Worm (Caenorhabditis elegans) whole organism, L2 larva: ENCODE results near the gene ugt-55.

Experiments used
- F13H6.1 ChIP-seq: sonication (generic microtip); optimal IDR thresholded peaks from 2 replicates; lab custom pipeline; 2016; ENCODE audit warnings: missing genetic modification characterization, missing compliant biosample characterization
- R02D3.7 ChIP-seq: fragments of 150-350 bp; optimal IDR thresholded peaks from 2 replicates; lab custom pipeline; 2014; ENCODE audit warnings: missing biosample characterization, missing genetic modification characterization
- elt-1 ChIP-seq: fragments of 150-350 bp; optimal IDR thresholded peaks from 2 replicates; lab custom pipeline; 2014; ENCODE audit warnings: missing biosample characterization, missing genetic modification characterization
- nhr-11 ChIP-seq: fragments of 150-350 bp; optimal IDR thresholded peaks from 2 replicates; lab custom pipeline; 2014; ENCODE audit warnings: missing biosample characterization, missing genetic modification characterization
- nhr-129 ChIP-seq: fragments of 150-350 bp; optimal IDR thresholded peaks from 2 replicates; lab custom pipeline; 2014; ENCODE audit warnings: missing biosample characterization, missing genetic modification characterization
- nhr-21 ChIP-seq: fragments of 150-350 bp; optimal IDR thresholded peaks from 2 replicates; lab custom pipeline; 2014; ENCODE audit warnings: missing biosample characterization, missing genetic modification characterization
- nhr-23 ChIP-seq: fragments of 150-350 bp; optimal IDR thresholded peaks from 2 replicates; lab custom pipeline; 2014; ENCODE audit warnings: missing biosample characterization, missing genetic modification reagents, missing genetic modification characterization
- nhr-77 ChIP-seq: fragments of 150-350 bp; optimal IDR thresholded peaks from 2 replicates; lab custom pipeline; 2014; ENCODE audit warnings: missing biosample characterization, missing genetic modification characterization
- peb-1 ChIP-seq: fragments of 150-350 bp; optimal IDR thresholded peaks from 2 replicates; lab custom pipeline; 2014; ENCODE audit warnings: missing biosample characterization, missing genetic modification characterization
- snpc-4 ChIP-seq: fragments of 150-350 bp; optimal IDR thresholded peaks from 2 replicates; lab custom pipeline; 2014; ENCODE audit warnings: missing biosample characterization, missing genetic modification characterization
- unc-62 ChIP-seq: fragments of 150-350 bp; optimal IDR thresholded peaks from 2 replicates; lab custom pipeline; 2014; ENCODE audit warnings: missing biosample characterization, missing genetic modification reagents, missing genetic modification characterization

- TF ChIP-seq nhr-23 (tag; lab: Kevin White, UChicago) (no peak), nhr-21 (tag; lab: Kevin White, UChicago) (no peak), unc-62 (no peak), nhr-77 (tag; lab: Kevin White, UChicago) (no peak), R02D3.7 (tag; lab: Kevin White, UChicago) (no peak), peb-1 (tag; lab: Kevin White, UChicago) (no peak), elt-1 (no peak), nhr-11 (tag; lab: Kevin White, UChicago) (no peak), F13H6.1 (tag; lab: Kevin White, UChicago) (no peak), snpc-4 (no peak), nhr-129 (tag; lab: Kevin White, UChicago) (no peak)
Measured at ce11 chrV:12281508-12281907, 25.0 kb downstream of the ugt-55 start.
